Worm (Caenorhabditis elegans): ENCODE results near the gene srv-10.

- no peak for TF ChIP-seq nhr-90 (tag; optimal IDR thresholded peaks at IDR 0.05)
- TF ChIP-seq dpl-1 (GFP tag; optimal IDR thresholded peaks at IDR 0.05) = no peak
- no peak for TF ChIP-seq F33H1.4 (GFP tag; IDR thresholded peaks at IDR 0.05)
- TF ChIP-seq snpc-3.4 (tag; optimal IDR thresholded peaks at IDR 0.05) = no peak
- TF ChIP-seq ama-1 (optimal IDR thresholded peaks at IDR 0.05) = no peak
- no peak for TF ChIP-seq ama-1 (GFP tag; optimal IDR thresholded peaks at IDR 0.05)
- TF ChIP-seq F10E7.11 (tag; optimal IDR thresholded peaks at IDR 0.05) = no peak
- TF ChIP-seq ztf-18 (tag; optimal IDR thresholded peaks at IDR 0.05) = no peak
- TF ChIP-seq Y95B8A.8 (GFP tag; IDR thresholded peaks at IDR 0.05) = no peak
Measured at ce11 chrV:13410688-13411087, 13.0 kb upstream of the srv-10 start, which contains the start of gene F53F1.4.

Data from whole organism, young adult.